Fruit fly (Drosophila melanogaster) whole organism, embryonic: ENCODE data around the gene CG17105.
A peak's percentile ranks its signal among the peaks of the same experiment; 100 is the strongest.

ENCODE experiments used
- Asciz ChIP-seq: fragments of 200-800 bp; sonication (Bioruptor generic); optimal IDR thresholded peaks from 2 replicates; lab custom pipeline; 2017; ENCODE audit warnings: missing biosample characterization, mild to moderate bottlenecking, missing genetic modification characterization, missing genetic modification reagents
- B-H2 ChIP-seq: fragments of 200-800 bp; sonication (Bioruptor generic); optimal IDR thresholded peaks from 2 replicates; lab custom pipeline; 2018; ENCODE audit warnings: missing biosample characterization, mild to moderate bottlenecking, missing genetic modification characterization
- CG10979 ChIP-seq: fragments of 200-800 bp; sonication (Bioruptor generic); optimal IDR thresholded peaks from 2 replicates; lab custom pipeline; 2018; ENCODE audit warnings: missing biosample characterization, mild to moderate bottlenecking, missing genetic modification characterization, moderate library complexity
- CG11093 ChIP-seq: fragments of 200-800 bp; sonication (Bioruptor generic); IDR thresholded peaks from 3 replicates; pipeline ENCODE4 v1.3.6; 2022; ENCODE audit warnings: missing biosample characterization, missing genetic modification characterization
- CG11398 ChIP-seq: fragments of 200-800 bp; sonication (Bioruptor generic); optimal IDR thresholded peaks from 2 replicates; lab custom pipeline; 2016; ENCODE audit warnings: missing biosample characterization, missing genetic modification characterization
- CG12744 ChIP-seq: fragments of 200-800 bp; sonication (Bioruptor generic); optimal IDR thresholded peaks from 2 replicates; lab custom pipeline; 2016; ENCODE audit warnings: missing biosample characterization, missing genetic modification characterization
- CG13287 ChIP-seq: fragments of 200-800 bp; sonication (Bioruptor generic); IDR thresholded peaks from 2 replicates; pipeline ENCODE4 v1.3.6; 2022; ENCODE audit warnings: missing biosample characterization, missing genetic modification characterization; ENCODE audit not compliant: partially characterized antibody
- CG2199 ChIP-seq: fragments of 200-800 bp; sonication (Bioruptor generic); IDR thresholded peaks from 3 replicates; pipeline ENCODE4 v1.3.6; 2022; ENCODE audit warnings: missing biosample characterization, missing genetic modification characterization
- CG2202 ChIP-seq: fragments of 200-800 bp; sonication (Bioruptor generic); optimal IDR thresholded peaks from 2 replicates; lab custom pipeline; 2018; ENCODE audit warnings: missing biosample characterization, mild to moderate bottlenecking, missing genetic modification characterization
- CG31224 ChIP-seq: fragments of 200-800 bp; sonication (Bioruptor generic); IDR thresholded peaks from 2 replicates; pipeline ENCODE4 v1.3.6; 2022; ENCODE audit warnings: missing biosample characterization, missing genetic modification characterization
- CG32772 ChIP-seq: fragments of 200-800 bp; sonication (Bioruptor generic); IDR thresholded peaks from 2 replicates; pipeline ENCODE4 v1.3.6; 2022; ENCODE audit warnings: missing biosample characterization, missing genetic modification characterization
- CG3281 ChIP-seq: fragments of 200-800 bp; sonication (Bioruptor generic); optimal IDR thresholded peaks from 3 replicates; lab custom pipeline; 2017; ENCODE audit warnings: missing biosample characterization, mild to moderate bottlenecking, missing genetic modification characterization
- CG3838 ChIP-seq: fragments of 200-800 bp; sonication (Bioruptor generic); optimal IDR thresholded peaks from 3 replicates; lab custom pipeline; 2016; ENCODE audit warnings: missing biosample characterization, missing genetic modification characterization
- CG6765 ChIP-seq: fragments of 200-800 bp; sonication (Bioruptor generic); optimal IDR thresholded peaks from 3 replicates; lab custom pipeline; 2017; ENCODE audit warnings: missing biosample characterization, mild to moderate bottlenecking, missing genetic modification characterization
- CG7786 ChIP-seq: fragments of 200-800 bp; sonication (Bioruptor generic); optimal IDR thresholded peaks from 2 replicates; lab custom pipeline; 2016; ENCODE audit warnings: missing biosample characterization, missing genetic modification characterization
- CG9215 ChIP-seq: fragments of 200-800 bp; sonication (Bioruptor generic); IDR thresholded peaks from 2 replicates; pipeline ENCODE4 v1.3.6; 2022; ENCODE audit warnings: missing biosample characterization, missing genetic modification characterization
- CTCF ChIP-seq: fragments of 200-800 bp; sonication (Bioruptor generic); optimal IDR thresholded peaks from 2 replicates; lab custom pipeline; 2017; ENCODE audit warnings: missing biosample characterization, mild to moderate bottlenecking, missing genetic modification characterization, moderate library complexity
- Camta ChIP-seq: fragments of 200-800 bp; sonication (Bioruptor generic); optimal IDR thresholded peaks from 2 replicates; lab custom pipeline; 2016; ENCODE audit warnings: missing biosample characterization, missing genetic modification characterization
- D19A ChIP-seq: fragments of 200-800 bp; optimal IDR thresholded peaks from 3 replicates; lab custom pipeline; 2019; ENCODE audit warnings: missing biosample characterization, mild to moderate bottlenecking, missing genetic modification characterization, moderate library complexity
- Dfd ChIP-seq, 2 experiments: fragments of >200 bp; optimal IDR thresholded peaks; 2 replicates each; lab custom pipeline; 2017; ENCODE audit warnings: missing biosample characterization in 2 of 2, missing genetic modification characterization in 2 of 2
- Dip2 ChIP-seq: fragments of 200-800 bp; sonication (Bioruptor generic); IDR thresholded peaks from 2 replicates; pipeline ENCODE4 v1.3.6; 2022; ENCODE audit warnings: missing biosample characterization, missing genetic modification characterization
- Dp ChIP-seq: fragments of 200-800 bp; sonication (Bioruptor generic); optimal IDR thresholded peaks from 2 replicates; lab custom pipeline; 2018; ENCODE audit warnings: missing biosample characterization, mild to moderate bottlenecking, missing genetic modification characterization, moderate library complexity
- Eip74EF ChIP-seq, 2 experiments: fragments of 200-800 bp in 1 of 2; fragments of >200 bp in 1 of 2; sonication (Bioruptor generic) in 1 of 2; optimal IDR thresholded peaks; 2 replicates each; lab custom pipeline; 2017 to 2019; ENCODE audit warnings: missing biosample characterization in 2 of 2, missing genetic modification characterization in 2 of 2, mild to moderate bottlenecking in 1 of 2, moderate library complexity in 1 of 2
- H15 ChIP-seq: fragments of 200-800 bp; sonication (Bioruptor generic); IDR thresholded peaks from 3 replicates; pipeline ENCODE4 v1.3.6; 2022; ENCODE audit warnings: missing biosample characterization, missing genetic modification characterization
- Hr39 ChIP-seq: fragments of >200 bp; optimal IDR thresholded peaks from 2 replicates; lab custom pipeline; 2017
- Hr78 ChIP-seq, 2 experiments: fragments of 200-800 bp in 1 of 2; fragments of >200 bp in 1 of 2; sonication (Bioruptor generic) in 1 of 2; optimal IDR thresholded peaks; 2 replicates each; lab custom pipeline; 2017 to 2019; ENCODE audit warnings: missing biosample characterization in 2 of 2, missing genetic modification characterization in 2 of 2, mild to moderate bottlenecking in 1 of 2, moderate library complexity in 1 of 2
- Med ChIP-seq: fragments of 200-800 bp; sonication (Bioruptor generic); peaks from one replicate; lab custom pipeline; 2016; ENCODE audit warnings: missing biosample characterization, missing genetic modification characterization, mild to moderate bottlenecking, inconsistent platforms, moderate library complexity
- Meics ChIP-seq: fragments of 200-800 bp; sonication (Bioruptor generic); optimal IDR thresholded peaks from 2 replicates; lab custom pipeline; 2017; ENCODE audit warnings: missing biosample characterization, mild to moderate bottlenecking, missing genetic modification characterization
- Opbp ChIP-seq: fragments of 200-800 bp; sonication (Bioruptor generic); IDR thresholded peaks from 3 replicates; pipeline ENCODE4 v1.3.6; 2022; ENCODE audit warnings: missing biosample characterization, missing genetic modification characterization; ENCODE audit not compliant: partially characterized antibody
- PHDP ChIP-seq: fragments of 200-800 bp; sonication (Bioruptor generic); optimal IDR thresholded peaks from 3 replicates; lab custom pipeline; 2018; ENCODE audit warnings: missing biosample characterization, mild to moderate bottlenecking, missing genetic modification characterization, moderate library complexity
- ase ChIP-seq: fragments of 200-800 bp; sonication (Bioruptor generic); IDR thresholded peaks from 3 replicates; pipeline ENCODE4 v1.3.6; 2022; ENCODE audit warnings: missing biosample characterization, missing genetic modification characterization
- ato ChIP-seq: fragments of 200-800 bp; sonication (Bioruptor generic); IDR thresholded peaks from 2 replicates; pipeline ENCODE4 v1.3.6; 2022; ENCODE audit warnings: missing biosample characterization, missing genetic modification characterization; ENCODE audit not compliant: partially characterized antibody
- bigmax ChIP-seq: fragments of 200-800 bp; sonication (Bioruptor generic); optimal IDR thresholded peaks from 2 replicates; lab custom pipeline; 2018; ENCODE audit warnings: missing biosample characterization, mild to moderate bottlenecking, missing genetic modification characterization
- bowl ChIP-seq: fragments of 200-800 bp; sonication (Bioruptor generic); IDR thresholded peaks from 2 replicates; pipeline ENCODE4 v1.3.6; 2022; ENCODE audit warnings: missing biosample characterization, missing genetic modification characterization
- crol ChIP-seq: fragments of 200-800 bp; sonication (Bioruptor generic); IDR thresholded peaks from 2 replicates; pipeline ENCODE4 v1.3.6; 2022; ENCODE audit warnings: missing biosample characterization, missing genetic modification characterization
- en ChIP-seq: fragments of 200-800 bp; sonication (Bioruptor generic); optimal IDR thresholded peaks from 2 replicates; lab custom pipeline; 2016; ENCODE audit warnings: missing biosample characterization, missing genetic modification characterization
- eve ChIP-seq, 2 experiments: fragments of >200 bp; optimal IDR thresholded peaks; 2 replicates each; lab custom pipeline; 2017; ENCODE audit warnings: missing biosample characterization in 2 of 2, missing genetic modification characterization in 2 of 2
- fd102C ChIP-seq: fragments of 200-800 bp; sonication (Bioruptor generic); optimal IDR thresholded peaks from 2 replicates; lab custom pipeline; 2018; ENCODE audit warnings: missing biosample characterization, mild to moderate bottlenecking, missing genetic modification characterization, moderate library complexity
- ftz-f1 ChIP-seq: fragments of 200-800 bp; sonication (Bioruptor generic); optimal IDR thresholded peaks from 2 replicates; lab custom pipeline; 2016; ENCODE audit warnings: missing biosample characterization, missing genetic modification characterization
- grn ChIP-seq: fragments of 200-800 bp; sonication (Bioruptor generic); optimal IDR thresholded peaks from 3 replicates; lab custom pipeline; 2017; ENCODE audit warnings: missing biosample characterization, missing genetic modification characterization
- hth ChIP-seq: fragments of >200 bp; optimal IDR thresholded peaks from 2 replicates; lab custom pipeline; 2017; ENCODE audit warnings: inconsistent platforms
- kni ChIP-seq: fragments of 200-800 bp; sonication (Bioruptor generic); optimal IDR thresholded peaks from 3 replicates; lab custom pipeline; 2017; ENCODE audit warnings: mild to moderate bottlenecking, missing biosample characterization, missing genetic modification reagents, missing genetic modification characterization
- lmd ChIP-seq: fragments of 200-800 bp; sonication (Bioruptor generic); IDR thresholded peaks from 2 replicates; pipeline ENCODE4 v1.3.6; 2022; ENCODE audit warnings: missing biosample characterization, missing genetic modification characterization
- mam ChIP-seq: fragments of 200-800 bp; sonication (Bioruptor generic); optimal IDR thresholded peaks from 3 replicates; lab custom pipeline; 2016; ENCODE audit warnings: missing biosample characterization, missing genetic modification characterization
- nerfin-2 ChIP-seq: fragments of 200-800 bp; sonication (Bioruptor generic); IDR thresholded peaks from 2 replicates; pipeline ENCODE4 v1.3.6; 2022; ENCODE audit warnings: missing biosample characterization, missing genetic modification characterization; ENCODE audit not compliant: partially characterized antibody
- oc ChIP-seq: fragments of 200-800 bp; sonication (Bioruptor generic); optimal IDR thresholded peaks from 2 replicates; lab custom pipeline; 2018; ENCODE audit warnings: missing biosample characterization, mild to moderate bottlenecking, missing genetic modification characterization, moderate library complexity
- pb ChIP-seq: fragments of 200-800 bp; sonication (Bioruptor generic); optimal IDR thresholded peaks from 3 replicates; lab custom pipeline; 2016; ENCODE audit warnings: missing biosample characterization, missing genetic modification characterization
- prd ChIP-seq, 3 experiments: fragments of >200 bp in 2 of 3; fragments of 200-800 bp in 1 of 3; sonication (Bioruptor generic) in 1 of 3; optimal IDR thresholded peaks in 2 of 3; IDR thresholded peaks in 1 of 3; 2 replicates in 2 of 3; 3 replicates in 1 of 3; pipeline versions ENCODE4 v1.3.6 to Lab custom; 2017 to 2022; ENCODE audit warnings: missing biosample characterization in 1 of 3, missing genetic modification characterization in 1 of 3
- slou ChIP-seq: fragments of 200-800 bp; sonication (Bioruptor generic); optimal IDR thresholded peaks from 3 replicates; lab custom pipeline; 2016; ENCODE audit warnings: missing biosample characterization, missing genetic modification characterization
- tio ChIP-seq: fragments of 200-800 bp; sonication (Bioruptor generic); optimal IDR thresholded peaks from 2 replicates; lab custom pipeline; 2017; ENCODE audit warnings: missing biosample characterization, missing genetic modification characterization, inconsistent platforms
- ttk ChIP-seq: fragments of 200-800 bp; sonication (Bioruptor generic); IDR thresholded peaks from 2 replicates; pipeline ENCODE4 v2.1.2; 2022; ENCODE audit warnings: missing biosample characterization, missing genetic modification characterization
- usp ChIP-seq: fragments of >200 bp; optimal IDR thresholded peaks from 2 replicates; lab custom pipeline; 2017; ENCODE audit warnings: missing biosample characterization, missing genetic modification characterization

CG17105 gene

DNA sequence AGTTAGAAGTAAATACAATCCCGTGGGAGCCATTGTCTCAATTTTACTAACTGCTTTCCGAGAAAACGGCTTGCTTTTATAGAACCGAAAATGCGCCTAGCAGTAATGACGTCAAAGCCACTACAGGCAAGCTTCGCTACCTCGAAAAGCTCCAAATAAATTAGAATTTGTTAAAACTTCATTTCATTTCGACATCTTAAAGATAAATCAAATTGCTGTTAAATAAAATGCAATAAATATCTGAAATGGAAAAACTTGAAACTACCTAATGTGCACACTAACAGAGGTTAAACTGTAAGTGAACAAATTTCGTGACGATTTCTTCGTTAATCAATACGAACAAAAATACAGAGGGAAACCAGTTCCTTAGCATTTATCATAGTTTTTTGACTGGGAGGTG, 17.2 kb downstream of the CG17105 start, which contains the start of gene CG7300 (continued):
- peak; percentile 39 for TF ChIP-seq oc (tag; lab: Kevin White, UChicago)
- no peak for TF ChIP-seq CTCF (GFP tag; lab: Kevin White, UChicago)
- TF ChIP-seq CG11093 = no peak
- TF ChIP-seq Dfd (GFP tag; optimal IDR thresholded peaks at IDR 0.05; lab: Kevin White, UChicago) = no peak
- peak; percentile 33; the same call in 1 of the 3 replicates for TF ChIP-seq ase
- no peak for TF ChIP-seq fd102C (GFP tag; lab: Kevin White, UChicago)
- TF ChIP-seq CG10979 (tag; lab: Kevin White, UChicago) = peak; percentile 54
- TF ChIP-seq Meics (GFP tag; lab: Kevin White, UChicago) = peak; percentile 68
- peak; percentile 40 for TF ChIP-seq mam (GFP tag; lab: Kevin White, UChicago)
- TF ChIP-seq H15 (GFP tag; lab: Robert Waterston, UW) = 0 out of 3 replicates have a peak, but pooled peaks have one; percentile 10
- peak; percentile 9 for TF ChIP-seq Camta (GFP tag; lab: Kevin White, UChicago)
- no peak for TF ChIP-seq CG12744 (GFP tag; lab: Kevin White, UChicago)
- TF ChIP-seq Hr39 = no peak
- peak; percentile 55 for TF ChIP-seq CG32772 (GFP tag; lab: Robert Waterston, UW)
- TF ChIP-seq B-H2 = no peak
- peak; percentile 21 for TF ChIP-seq slou (GFP tag; lab: Kevin White, UChicago)
- no peak for TF ChIP-seq CG13287
- no peak for TF ChIP-seq hth (lab: Kevin White, UChicago)
- no peak for TF ChIP-seq CG11398 (GFP tag; lab: Kevin White, UChicago)
- TF ChIP-seq usp (GFP tag; lab: Kevin White, UChicago) = no peak
- TF ChIP-seq eve (GFP tag; optimal IDR thresholded peaks at IDR 0.05; lab: Kevin White, UChicago) = no peak
- peak; percentile 24 for TF ChIP-seq CG7786 (GFP tag; lab: Kevin White, UChicago)
- no peak for TF ChIP-seq prd (optimal IDR thresholded peaks at IDR 0.05; lab: Kevin White, UChicago)
- peak; percentile 66; the same call in 2 of the 3 replicates for TF ChIP-seq prd (GFP tag; IDR thresholded peaks at IDR 0.05; lab: Robert Waterston, UW)
- TF ChIP-seq Dip2 = no peak
- no peak for TF ChIP-seq CG6765 (GFP tag; lab: Kevin White, UChicago)
- no peak for TF ChIP-seq Hr78 (GFP tag; optimal IDR thresholded peaks at IDR 0.05; lab: Kevin White, UChicago)
- no peak for TF ChIP-seq CG2199 (GFP tag; lab: Robert Waterston, UW)
- TF ChIP-seq PHDP (tag; lab: Kevin White, UChicago) = peak; percentile 65
- peak; percentile 61 for TF ChIP-seq CG9215
- no peak for TF ChIP-seq kni
- TF ChIP-seq bigmax (GFP tag; lab: Kevin White, UChicago) = no peak
- no peak for TF ChIP-seq ato (GFP tag; lab: Robert Waterston, UW)
- TF ChIP-seq ftz-f1 (GFP tag; lab: Kevin White, UChicago) = no peak
- TF ChIP-seq CG2202 (tag; lab: Kevin White, UChicago) = no peak
- no peak for TF ChIP-seq en (GFP tag; lab: Kevin White, UChicago)
- TF ChIP-seq bowl (GFP tag; lab: Robert Waterston, UW) = no peak
- TF ChIP-seq Asciz = no peak
- TF ChIP-seq lmd = peak; percentile 78
- peak; percentile 18 for TF ChIP-seq tio (GFP tag; lab: Kevin White, UChicago)
- 0 out of 2 replicates have a peak, but pooled peaks have one; percentile 18 for TF ChIP-seq CG31224 (GFP tag; lab: Robert Waterston, UW)
- peak; percentile 93 for TF ChIP-seq Med (GFP tag; lab: Kevin White, UChicago)
- no peak for TF ChIP-seq Opbp (GFP tag; lab: Robert Waterston, UW)
- TF ChIP-seq Dp (GFP tag; lab: Kevin White, UChicago) = no peak
- no peak for TF ChIP-seq grn (GFP tag; lab: Kevin White, UChicago)
- no peak for TF ChIP-seq D19A (tag; lab: Kevin White, UChicago)
- peak; percentile 64 for TF ChIP-seq CG3281
- peak in 1 of 2 experiments; percentile 40 for TF ChIP-seq Eip74EF (GFP tag; optimal IDR thresholded peaks at IDR 0.05; lab: Kevin White, UChicago)
- TF ChIP-seq crol = no peak
- TF ChIP-seq pb (GFP tag; lab: Kevin White, UChicago) = peak; percentile 7
- no peak for TF ChIP-seq nerfin-2
- no peak; the same call in 1 of the 2 replicates for TF ChIP-seq ttk
- no peak for TF ChIP-seq CG3838
